Worm (Caenorhabditis elegans) whole organism, L4/young adult: ENCODE data around the gene col-167.

Experiments used
- W03F9.2 ChIP-seq: fragments of 150-350 bp; optimal IDR thresholded peaks from 2 replicates; lab custom pipeline; 2014; ENCODE audit warnings: missing biosample characterization, missing genetic modification characterization
- dao-5 ChIP-seq: sonication (generic microtip); optimal IDR thresholded peaks from 2 replicates; lab custom pipeline; 2016; ENCODE audit warnings: missing genotype, missing genetic modification characterization, moderate library complexity, missing compliant biosample characterization
- him-1 ChIP-seq: sonication (generic microtip); optimal IDR thresholded peaks from 2 replicates; lab custom pipeline; 2016; ENCODE audit warnings: missing genotype, missing genetic modification reagents, missing genetic modification characterization, missing compliant biosample characterization

Gene col-167

ce11 chrX:6341513-6341912, 18.2 kb downstream of the col-167 start, which contains the start of gene C03B1.7:
Gene C03B1.7 (plus strand): TSS chrX:6341813.
- TF ChIP-seq dao-5 (tag; lab: Kevin White, UChicago) (no peak), him-1 (tag; lab: Kevin White, UChicago) (no peak), W03F9.2 (tag; lab: Kevin White, UChicago) (no peak)

DNA sequence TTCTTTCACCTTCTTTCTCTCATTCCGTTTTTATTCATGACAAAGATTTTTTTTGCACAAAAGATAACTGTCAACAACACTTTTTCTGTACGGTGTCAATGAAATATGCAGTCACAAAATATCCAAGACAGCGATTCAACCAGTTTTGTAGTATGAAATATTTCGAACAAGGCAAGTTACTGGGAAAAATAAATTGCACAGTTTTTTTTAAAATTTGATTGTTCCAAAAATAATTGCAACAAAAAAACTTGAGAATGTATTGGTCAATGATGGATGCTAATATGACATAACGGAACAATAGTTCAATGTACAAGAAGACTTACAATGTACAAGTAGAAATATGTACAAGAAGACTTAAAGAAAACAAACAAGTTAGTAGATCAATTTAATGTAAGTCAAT, 22.5 kb downstream of the col-167 start:
- TF ChIP-seq W03F9.2 (tag; lab: Kevin White, UChicago) (no peak), dao-5 (tag; lab: Kevin White, UChicago) (no peak)

DNA sequence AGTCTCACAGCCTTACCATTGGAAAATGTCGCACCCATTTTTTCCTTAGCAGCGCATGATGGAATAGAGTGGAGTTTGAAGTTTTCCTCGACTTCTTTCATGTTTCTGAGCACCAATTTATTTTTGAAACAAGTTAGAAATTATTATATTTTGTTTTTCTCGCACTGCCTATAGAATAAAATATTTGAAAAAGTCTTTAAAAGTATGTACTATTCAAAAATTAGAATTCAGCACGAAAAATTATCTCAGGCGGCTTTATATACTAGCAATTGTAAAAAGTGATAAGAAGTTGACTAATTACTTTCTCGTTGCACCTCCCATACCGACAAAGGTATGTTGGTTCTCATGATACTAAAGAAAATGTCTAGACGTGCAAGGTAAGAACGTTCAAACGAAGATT, 23.7 kb downstream of the col-167 start, which contains the start of gene C03B1.9:
TSS of gene C03B1.9 (minus strand) at position 101 of the 400 bp plus-strand sequence.
- TF ChIP-seq him-1 (tag; lab: Kevin White, UChicago) (no peak), dao-5 (tag; lab: Kevin White, UChicago) (no peak), W03F9.2 (tag; lab: Kevin White, UChicago) (no peak)

ce11 chrX:6350016-6350415, 26.7 kb downstream of the col-167 start, which contains the start of gene C03B1.6:
Gene C03B1.6 (plus strand): TSS chrX:6350316.
- TF ChIP-seq W03F9.2 (tag; lab: Kevin White, UChicago), result no peak
- no peak for TF ChIP-seq him-1 (tag; lab: Kevin White, UChicago)
- no peak for TF ChIP-seq dao-5 (tag; lab: Kevin White, UChicago)

- TF ChIP-seq dao-5 (tag; lab: Kevin White, UChicago), result no peak
- TF ChIP-seq him-1 (tag; lab: Kevin White, UChicago), result no peak
- TF ChIP-seq W03F9.2 (tag; lab: Kevin White, UChicago), result no peak
Measured at ce11 chrX:6353763-6354162, 30.5 kb downstream of the col-167 start.

DNA sequence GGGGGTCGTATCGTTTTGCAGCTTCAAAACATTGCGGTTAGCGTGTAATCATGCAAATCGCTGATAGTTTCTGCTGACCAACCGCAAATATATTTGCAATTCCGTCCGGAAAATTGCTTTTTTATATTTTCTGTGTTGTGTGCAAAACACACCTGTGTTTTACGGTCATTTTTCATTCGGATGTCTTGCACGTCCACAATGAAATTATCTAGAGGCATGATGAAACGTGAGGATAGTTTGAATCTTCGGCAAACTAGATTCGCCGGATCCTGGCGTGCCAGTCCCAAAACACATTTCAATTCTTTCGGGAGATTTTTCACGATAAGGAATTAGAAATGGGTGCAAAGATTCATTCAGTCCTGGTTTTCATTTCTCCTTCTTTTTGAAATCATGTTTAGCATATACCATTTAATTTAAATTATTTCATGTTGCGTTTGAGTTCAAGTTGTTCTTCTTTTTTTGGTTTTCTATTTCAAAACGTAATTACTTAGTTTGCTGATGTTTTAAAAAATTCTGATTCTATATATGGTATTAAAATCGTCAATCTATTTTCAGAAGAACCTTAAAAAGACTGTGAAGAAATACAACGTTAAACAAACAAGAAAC, 31.8 kb downstream of the col-167 start, which contains the start of gene C03B1.5:
TSS of gene C03B1.5 (plus strand) at position 556 of the 606 bp plus-strand sequence.
- TF ChIP-seq him-1 (tag; lab: Kevin White, UChicago) (no peak), W03F9.2 (tag; lab: Kevin White, UChicago) (no peak), dao-5 (tag; lab: Kevin White, UChicago) (no peak)

DNA sequence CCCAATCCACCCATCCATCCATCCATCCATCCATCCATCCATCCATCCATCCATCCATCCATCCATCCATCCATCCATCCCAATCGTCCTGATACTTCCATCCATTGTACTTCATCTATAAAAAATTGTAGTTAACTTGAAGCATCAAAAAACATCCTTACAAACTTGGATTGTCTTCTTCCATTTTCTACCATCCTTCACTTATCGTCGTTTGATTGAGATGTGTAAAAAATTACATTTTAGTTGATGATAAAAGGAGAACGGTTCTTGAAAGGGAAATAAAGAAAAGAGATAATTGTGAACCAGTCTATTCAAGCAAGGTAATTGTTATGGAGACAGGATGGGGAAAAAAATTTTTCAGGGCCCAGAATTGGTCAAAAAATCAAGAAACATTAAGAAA, 34.5 kb downstream of the col-167 start, which contains the start of gene C03B1.10:
TSS of gene C03B1.10 (minus strand) at position 101 of the 400 bp plus-strand sequence.
- TF ChIP-seq dao-5 (tag; lab: Kevin White, UChicago), result no peak
- no peak for TF ChIP-seq him-1 (tag; lab: Kevin White, UChicago)
- no peak for TF ChIP-seq W03F9.2 (tag; lab: Kevin White, UChicago)

- TF ChIP-seq W03F9.2 (tag; lab: Kevin White, UChicago), result no peak
- TF ChIP-seq dao-5 (tag; lab: Kevin White, UChicago), result no peak
- TF ChIP-seq him-1 (tag; lab: Kevin White, UChicago), result no peak
Measured at ce11 chrX:6360077-6360476, 36.8 kb downstream of the col-167 start.

ce11 chrX:6360658-6361057, 37.4 kb downstream of the col-167 start, which contains the start of gene C03B1.14:
Gene C03B1.14 (minus strand): TSS chrX:6360758.
- no peak for TF ChIP-seq W03F9.2 (tag; lab: Kevin White, UChicago)
- no peak for TF ChIP-seq dao-5 (tag; lab: Kevin White, UChicago)
- no peak for TF ChIP-seq him-1 (tag; lab: Kevin White, UChicago)

ce11 chrX:6364196-6364595, 40.9 kb downstream of the col-167 start, which contains the start of gene C03B1.4:
Gene C03B1.4 (plus strand): TSS chrX:6364496.
- no peak for TF ChIP-seq him-1 (tag; lab: Kevin White, UChicago)

DNA sequence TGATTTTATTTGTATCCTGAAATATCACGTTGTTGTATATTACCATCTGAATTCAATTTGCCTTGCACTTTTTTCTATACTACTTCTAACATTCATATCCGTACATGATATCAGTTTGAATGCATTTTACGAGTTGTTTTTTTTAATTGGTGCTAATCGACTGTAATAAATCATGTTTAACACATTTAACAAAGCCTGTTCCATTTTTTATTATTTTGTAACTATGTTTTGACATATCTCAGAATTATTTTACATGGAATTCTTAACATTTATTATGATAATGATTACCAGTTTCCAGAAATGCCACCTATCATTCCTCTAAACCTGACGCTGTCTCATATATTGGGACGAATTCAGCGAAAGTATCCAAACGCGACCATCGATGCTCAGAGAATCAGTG, 42.4 kb downstream of the col-167 start, which contains the start of gene C03B1.3:
TSS of gene C03B1.3 (plus strand) at position 301 of the 400 bp plus-strand sequence.
- TF ChIP-seq W03F9.2 (tag; lab: Kevin White, UChicago), result no peak
- TF ChIP-seq him-1 (tag; lab: Kevin White, UChicago), result no peak
- no peak for TF ChIP-seq dao-5 (tag; lab: Kevin White, UChicago)

DNA sequence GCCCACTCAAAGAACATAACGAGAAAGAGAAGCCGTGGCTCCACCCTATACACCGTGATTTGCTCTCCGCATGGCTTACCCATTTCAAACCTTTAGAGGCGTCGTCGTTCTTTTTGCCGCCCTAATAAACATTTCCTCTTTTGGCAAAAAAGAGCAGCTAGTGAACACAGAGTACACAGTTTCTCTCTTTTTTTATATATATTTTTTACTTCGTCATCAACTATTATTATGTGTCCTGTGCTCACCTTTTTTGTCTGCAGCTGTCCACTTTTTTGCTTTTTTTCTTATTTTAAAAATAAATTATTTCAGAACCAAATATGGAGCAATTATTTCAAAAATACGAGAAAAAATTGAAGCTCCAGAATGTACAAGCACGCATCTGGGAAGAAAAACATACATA, 46.4 kb downstream of the col-167 start, which contains the start of gene C03B1.2:
TSS of gene C03B1.2 (plus strand) at position 301 of the 400 bp plus-strand sequence.
- no peak for TF ChIP-seq W03F9.2 (tag; lab: Kevin White, UChicago)
- TF ChIP-seq him-1 (tag; lab: Kevin White, UChicago), result no peak
- TF ChIP-seq dao-5 (tag; lab: Kevin White, UChicago), result no peak

ce11 chrX:6371192-6372116, 48.2 kb downstream of the col-167 start:
- TF ChIP-seq him-1 (tag; lab: Kevin White, UChicago) (no peak), W03F9.2 (tag; lab: Kevin White, UChicago) (peak; percentile 3), dao-5 (tag; lab: Kevin White, UChicago) (peak; percentile 64)
